Fruit fly (Drosophila melanogaster) whole organism, embryonic: ENCODE measurements around the gene CG32645.
A peak's percentile ranks its signal among the peaks of the same experiment; 100 is the strongest.

ENCODE experiments used
- Awh ChIP-seq: fragments of 200-800 bp; sonication (Bioruptor generic); IDR thresholded peaks from 2 replicates; pipeline ENCODE4, ENCODE4 v1.3.6; 2022; ENCODE audit warnings: missing biosample characterization, missing genetic modification characterization
- B-H2 ChIP-seq: fragments of 200-800 bp; sonication (Bioruptor generic); optimal IDR thresholded peaks from 2 replicates; lab custom pipeline; 2018; ENCODE audit warnings: missing biosample characterization, mild to moderate bottlenecking, missing genetic modification characterization
- BEAF-32 ChIP-seq: fragments of 200-800 bp; sonication (Bioruptor generic); optimal IDR thresholded peaks from 3 replicates; lab custom pipeline; 2017; ENCODE audit warnings: missing biosample characterization, missing genetic modification characterization, mild to moderate bottlenecking, moderate library complexity, missing genetic modification reagents
- CG11456 ChIP-seq: fragments of 200-800 bp; sonication (Bioruptor generic); IDR thresholded peaks from 3 replicates; pipeline ENCODE4 v1.3.6; 2022; ENCODE audit warnings: missing biosample characterization, missing genetic modification characterization
- CG11696 ChIP-seq: fragments of 200-800 bp; sonication (Bioruptor generic); IDR thresholded peaks from 2 replicates; pipeline ENCODE4 v1.3.6; 2022; ENCODE audit warnings: missing biosample characterization, missing genetic modification characterization
- CG14050 ChIP-seq: fragments of 200-800 bp; sonication (Bioruptor generic); IDR thresholded peaks from 3 replicates; pipeline ENCODE4 v1.3.6; 2022; ENCODE audit warnings: missing biosample characterization, missing genetic modification characterization
- CG15479 ChIP-seq: fragments of 200-800 bp; sonication (Bioruptor generic); optimal IDR thresholded peaks from 3 replicates; lab custom pipeline; 2019; ENCODE audit warnings: missing biosample characterization, mild to moderate bottlenecking, missing genetic modification characterization, moderate library complexity
- CG1647 ChIP-seq: fragments of 200-800 bp; sonication (Bioruptor generic); optimal IDR thresholded peaks from 3 replicates; lab custom pipeline; 2016; ENCODE audit warnings: missing biosample characterization, missing genetic modification characterization
- CG17328 ChIP-seq: fragments of 200-800 bp; sonication (Bioruptor generic); IDR thresholded peaks from 2 replicates; pipeline ENCODE4 v1.3.6; 2022; ENCODE audit warnings: missing biosample characterization, missing genetic modification characterization
- CG17359 ChIP-seq: fragments of 200-800 bp; sonication (Bioruptor generic); optimal IDR thresholded peaks from 3 replicates; lab custom pipeline; 2018; ENCODE audit warnings: missing biosample characterization, mild to moderate bottlenecking, missing genetic modification characterization, moderate library complexity
- CG17361 ChIP-seq: fragments of 200-800 bp; sonication (Bioruptor generic); IDR thresholded peaks from 3 replicates; pipeline ENCODE4 v1.3.6; 2022; ENCODE audit warnings: missing biosample characterization, missing genetic modification characterization
- CG2199 ChIP-seq: fragments of 200-800 bp; sonication (Bioruptor generic); IDR thresholded peaks from 3 replicates; pipeline ENCODE4 v1.3.6; 2022; ENCODE audit warnings: missing biosample characterization, missing genetic modification characterization
- CG30020 ChIP-seq: fragments of 200-800 bp; optimal IDR thresholded peaks from 2 replicates; lab custom pipeline; 2019; ENCODE audit warnings: missing biosample characterization, mild to moderate bottlenecking, missing genetic modification characterization, moderate library complexity
- CG30403 ChIP-seq: fragments of 200-800 bp; sonication (Bioruptor generic); optimal IDR thresholded peaks from 3 replicates; lab custom pipeline; 2016; ENCODE audit warnings: missing biosample characterization, missing genetic modification characterization
- CG32532 ChIP-seq: fragments of 200-800 bp; sonication (Bioruptor generic); IDR thresholded peaks from 2 replicates; pipeline ENCODE4 v1.3.6; 2022; ENCODE audit warnings: missing biosample characterization, missing genetic modification characterization
- CG4617 ChIP-seq: fragments of 200-800 bp; sonication (Bioruptor generic); optimal IDR thresholded peaks from 3 replicates; lab custom pipeline; 2016; ENCODE audit warnings: missing biosample characterization, missing genetic modification characterization, borderline replicate concordance
- CG5180 ChIP-seq: fragments of 200-800 bp; sonication (Bioruptor generic); optimal IDR thresholded peaks from 3 replicates; lab custom pipeline; 2017; ENCODE audit warnings: missing biosample characterization, missing genetic modification characterization, mild to moderate bottlenecking, moderate library complexity, missing genetic modification reagents
- CG6654 ChIP-seq: fragments of 200-800 bp; sonication (Bioruptor generic); optimal IDR thresholded peaks from 2 replicates; lab custom pipeline; 2017; ENCODE audit warnings: missing biosample characterization, mild to moderate bottlenecking, missing genetic modification characterization
- CG7357 ChIP-seq: fragments of 200-800 bp; sonication (Bioruptor generic); IDR thresholded peaks from 3 replicates; pipeline ENCODE4 v1.3.6; 2022; ENCODE audit warnings: missing biosample characterization, missing genetic modification characterization
- Eip74EF ChIP-seq, 2 experiments: fragments of 200-800 bp in 1 of 2; fragments of >200 bp in 1 of 2; sonication (Bioruptor generic) in 1 of 2; optimal IDR thresholded peaks; 2 replicates each; lab custom pipeline; 2017 to 2019; ENCODE audit warnings: missing biosample characterization in 2 of 2, missing genetic modification characterization in 2 of 2, mild to moderate bottlenecking in 1 of 2, moderate library complexity in 1 of 2
- MESR4 ChIP-seq: fragments of 200-800 bp; sonication (Bioruptor generic); optimal IDR thresholded peaks from 2 replicates; lab custom pipeline; 2018; ENCODE audit warnings: missing biosample characterization, mild to moderate bottlenecking, missing genetic modification characterization, moderate library complexity
- Meics ChIP-seq: fragments of 200-800 bp; sonication (Bioruptor generic); optimal IDR thresholded peaks from 2 replicates; lab custom pipeline; 2017; ENCODE audit warnings: missing biosample characterization, mild to moderate bottlenecking, missing genetic modification characterization
- NFAT ChIP-seq: fragments of 200-800 bp; sonication (Bioruptor generic); IDR thresholded peaks from 2 replicates; pipeline ENCODE4 v1.3.6; 2022; ENCODE audit warnings: missing biosample characterization, missing genetic modification characterization
- Nf-YC ChIP-seq: fragments of 200-800 bp; optimal IDR thresholded peaks from 3 replicates; lab custom pipeline; 2019; ENCODE audit warnings: missing biosample characterization, mild to moderate bottlenecking, missing genetic modification characterization, moderate library complexity
- Optix ChIP-seq: fragments of 200-800 bp; sonication (Bioruptor generic); IDR thresholded peaks from 3 replicates; pipeline ENCODE4 v1.3.6; 2022; ENCODE audit warnings: missing biosample characterization, missing genetic modification characterization
- Ravus ChIP-seq: fragments of 200-800 bp; sonication (Bioruptor generic); IDR thresholded peaks from 2 replicates; pipeline ENCODE4 v1.3.6; 2022; ENCODE audit warnings: missing biosample characterization, missing genetic modification characterization
- Sry-δ ChIP-seq: fragments of 200-800 bp; sonication (Bioruptor generic); optimal IDR thresholded peaks from 2 replicates; lab custom pipeline; 2016; ENCODE audit warnings: missing biosample characterization, missing genetic modification characterization
- Trl ChIP-seq, 3 experiments: fragments of >200 bp in 2 of 3; fragments of 200-800 bp in 1 of 3; sonication (Bioruptor generic) in 1 of 3; optimal IDR thresholded peaks; 2 replicates in 1 of 3; 3 replicates in 2 of 3; lab custom pipeline; 2016 to 2017; ENCODE audit warnings: missing biosample characterization in 1 of 3, missing genetic modification characterization in 1 of 3
- al ChIP-seq: fragments of 200-800 bp; sonication (Bioruptor generic); IDR thresholded peaks from 2 replicates; pipeline ENCODE4 v1.3.6; 2022; ENCODE audit warnings: missing biosample characterization, missing genetic modification characterization
- ap ChIP-seq: fragments of 200-800 bp; sonication (Bioruptor generic); IDR thresholded peaks from 2 replicates; pipeline ENCODE4 v1.3.6; 2022; ENCODE audit warnings: missing biosample characterization, missing genetic modification characterization
- ash1 ChIP-seq: fragments of 200-800 bp; sonication (Bioruptor generic); optimal IDR thresholded peaks from 2 replicates; lab custom pipeline; 2018; ENCODE audit warnings: missing biosample characterization, mild to moderate bottlenecking, missing genetic modification characterization
- bigmax ChIP-seq: fragments of 200-800 bp; sonication (Bioruptor generic); optimal IDR thresholded peaks from 2 replicates; lab custom pipeline; 2018; ENCODE audit warnings: missing biosample characterization, mild to moderate bottlenecking, missing genetic modification characterization
- cas ChIP-seq: fragments of 200-800 bp; sonication (Bioruptor generic); IDR thresholded peaks from 2 replicates; pipeline ENCODE4 v1.3.6; 2022; ENCODE audit warnings: missing biosample characterization, missing genetic modification characterization
- cato ChIP-seq: fragments of 200-800 bp; sonication (Bioruptor generic); optimal IDR thresholded peaks from 2 replicates; lab custom pipeline; 2016; ENCODE audit warnings: missing biosample characterization, missing genetic modification characterization, borderline replicate concordance
- chm ChIP-seq: fragments of 200-800 bp; sonication (Bioruptor generic); IDR thresholded peaks from 2 replicates; pipeline ENCODE4 v1.3.6; 2022; ENCODE audit warnings: missing biosample characterization, missing genetic modification characterization
- chn ChIP-seq: fragments of 200-800 bp; sonication (Bioruptor generic); optimal IDR thresholded peaks from 2 replicates; lab custom pipeline; 2016; ENCODE audit warnings: missing biosample characterization, missing genetic modification characterization
- fru ChIP-seq: fragments of >200 bp; optimal IDR thresholded peaks from 2 replicates; lab custom pipeline; 2017
- gsb-n ChIP-seq: fragments of 200-800 bp; sonication (Bioruptor generic); optimal IDR thresholded peaks from 3 replicates; lab custom pipeline; 2018; ENCODE audit warnings: missing biosample characterization, mild to moderate bottlenecking, missing genetic modification characterization
- ind ChIP-seq: fragments of 200-800 bp; sonication (Bioruptor generic); optimal IDR thresholded peaks from 3 replicates; lab custom pipeline; 2016; ENCODE audit warnings: missing biosample characterization, missing genetic modification characterization
- kay ChIP-seq: fragments of 200-800 bp; sonication (Bioruptor generic); optimal IDR thresholded peaks from 2 replicates; lab custom pipeline; 2016; ENCODE audit warnings: missing biosample characterization, missing genetic modification characterization
- mam ChIP-seq: fragments of 200-800 bp; sonication (Bioruptor generic); optimal IDR thresholded peaks from 3 replicates; lab custom pipeline; 2016; ENCODE audit warnings: missing biosample characterization, missing genetic modification characterization
- nau ChIP-seq: fragments of 200-800 bp; sonication (Bioruptor generic); optimal IDR thresholded peaks from 3 replicates; lab custom pipeline; 2017; ENCODE audit warnings: missing biosample characterization, mild to moderate bottlenecking, missing genetic modification characterization, missing genetic modification reagents
- nerfin-1 ChIP-seq: fragments of 200-800 bp; sonication (Bioruptor generic); optimal IDR thresholded peaks from 3 replicates; lab custom pipeline; 2019; ENCODE audit warnings: missing biosample characterization, mild to moderate bottlenecking, missing genetic modification characterization, moderate library complexity
- sens-2 ChIP-seq: fragments of 200-800 bp; sonication (Bioruptor generic); IDR thresholded peaks from 2 replicates; pipeline ENCODE4 v1.3.6; 2022; ENCODE audit warnings: missing biosample characterization, missing genetic modification characterization
- sima ChIP-seq: fragments of 200-800 bp; sonication (Bioruptor generic); optimal IDR thresholded peaks from 2 replicates; lab custom pipeline; 2016; ENCODE audit warnings: missing biosample characterization, missing genetic modification characterization
- sug ChIP-seq: fragments of 200-800 bp; optimal IDR thresholded peaks from 2 replicates; lab custom pipeline; 2019; ENCODE audit warnings: missing biosample characterization, mild to moderate bottlenecking, missing genetic modification characterization, moderate library complexity
- toy ChIP-seq: fragments of 200-800 bp; sonication (Bioruptor generic); IDR thresholded peaks from 2 replicates; pipeline ENCODE4 v1.3.6; 2022; ENCODE audit warnings: missing biosample characterization, missing genetic modification characterization
- trem ChIP-seq: fragments of 200-800 bp; optimal IDR thresholded peaks from 3 replicates; lab custom pipeline; 2019; ENCODE audit warnings: missing biosample characterization, mild to moderate bottlenecking, missing genetic modification characterization, moderate library complexity
- trh ChIP-seq: fragments of 200-800 bp; sonication (Bioruptor generic); optimal IDR thresholded peaks from 2 replicates; lab custom pipeline; 2016; ENCODE audit warnings: missing biosample characterization, missing genetic modification characterization
- vvl ChIP-seq: fragments of 200-800 bp; sonication (Bioruptor generic); IDR thresholded peaks from 2 replicates; pipeline ENCODE4 v1.3.6; 2022; ENCODE audit warnings: missing biosample characterization, missing genetic modification characterization
- z ChIP-seq: fragments of 200-800 bp; sonication (Bioruptor generic); IDR thresholded peaks from 3 replicates; pipeline ENCODE4 v1.3.6; 2022; ENCODE audit warnings: missing biosample characterization, missing genetic modification characterization

CG32645 gene

dm6 chrX:13099919-13100318 lies 39.1 kb upstream of the CG32645 start (continued):
- peak; percentile 94 for TF ChIP-seq CG32532 (GFP tag; lab: Robert Waterston, UW)
- TF ChIP-seq vvl (GFP tag; lab: Robert Waterston, UW), result peak; percentile 92
- TF ChIP-seq CG30403 (GFP tag; lab: Kevin White, UChicago), result peak; percentile 75
- peak; percentile 87 for TF ChIP-seq chm (GFP tag; lab: Robert Waterston, UW)
- TF ChIP-seq CG11456 (GFP tag; lab: Robert Waterston, UW), result peak; percentile 91
- TF ChIP-seq chn (GFP tag; lab: Kevin White, UChicago), result no peak
- TF ChIP-seq CG14050 (GFP tag; lab: Robert Waterston, UW), result peak; percentile 85
- TF ChIP-seq CG11696 (GFP tag; lab: Robert Waterston, UW), result peak; percentile 83
- TF ChIP-seq ap (GFP tag; lab: Robert Waterston, UW), result peak; percentile 85
- TF ChIP-seq Ravus (GFP tag; lab: Robert Waterston, UW), result peak; percentile 57
- peak; percentile 43 for TF ChIP-seq cato (GFP tag; lab: Kevin White, UChicago)
- peak; percentile 67 for TF ChIP-seq Optix (GFP tag; lab: Robert Waterston, UW)
- no peak for TF ChIP-seq Trl (optimal IDR thresholded peaks at IDR 0.05; lab: Kevin White, UChicago)
- TF ChIP-seq Trl (GFP tag; optimal IDR thresholded peaks at IDR 0.05; lab: Kevin White, UChicago), result no peak
- TF ChIP-seq CG4617, result peak; percentile 15
- TF ChIP-seq Awh, result peak; percentile 83; the same call in 1 of the 2 replicates
- peak; percentile 16 for TF ChIP-seq CG30020
- TF ChIP-seq fru (lab: Kevin White, UChicago), result no peak
- TF ChIP-seq sima (GFP tag; lab: Kevin White, UChicago), result no peak
- TF ChIP-seq bigmax (GFP tag; lab: Kevin White, UChicago), result no peak
- peak; percentile 83 for TF ChIP-seq CG7357 (GFP tag; lab: Robert Waterston, UW)
- peak; percentile 84 for TF ChIP-seq CG17328 (GFP tag; lab: Robert Waterston, UW)
- TF ChIP-seq NFAT (GFP tag; lab: Robert Waterston, UW), result peak; percentile 91
- peak; percentile 76 for TF ChIP-seq B-H2
- no peak for TF ChIP-seq gsb-n (tag; lab: Kevin White, UChicago)
- peak; percentile 74 for TF ChIP-seq kay (GFP tag; lab: Kevin White, UChicago)
- TF ChIP-seq Meics, result peak; percentile 86
- TF ChIP-seq sens-2 (GFP tag; lab: Robert Waterston, UW), result peak; percentile 74; the same call in 1 of the 2 replicates
- TF ChIP-seq nerfin-1 (tag; lab: Kevin White, UChicago), result peak; percentile 45
- TF ChIP-seq CG15479 (GFP tag; lab: Kevin White, UChicago), result no peak
- no peak for TF ChIP-seq CG1647 (GFP tag; lab: Kevin White, UChicago)
- no peak for TF ChIP-seq BEAF-32
- peak; percentile 85 for TF ChIP-seq CG17359 (tag; lab: Kevin White, UChicago)
- TF ChIP-seq mam (GFP tag; lab: Kevin White, UChicago), result peak; percentile 26
- TF ChIP-seq toy (GFP tag; lab: Robert Waterston, UW), result peak; percentile 61; the same call in 1 of the 2 replicates
- peak; percentile 79 for TF ChIP-seq CG17361 (GFP tag; lab: Robert Waterston, UW)
- 0 out of 3 replicates have a peak, but pooled peaks have one; percentile 28 for TF ChIP-seq z (GFP tag; lab: Robert Waterston, UW)
- TF ChIP-seq CG6654 (GFP tag; lab: Kevin White, UChicago), result peak; percentile 65
- TF ChIP-seq ind, result peak; percentile 80
- TF ChIP-seq Sry-δ (GFP tag; lab: Kevin White, UChicago), result no peak
- TF ChIP-seq nau (GFP tag; lab: Kevin White, UChicago), result peak; percentile 51
- peak; percentile 70 for TF ChIP-seq Nf-YC (tag; lab: Kevin White, UChicago)
- peak; percentile 10 for TF ChIP-seq trem (tag; lab: Kevin White, UChicago)
- TF ChIP-seq sug, result peak; percentile 77
- no peak for TF ChIP-seq ash1 (GFP tag; lab: Kevin White, UChicago)
- TF ChIP-seq trh (GFP tag; lab: Kevin White, UChicago), result peak; percentile 5
- peak in 1 of 2 experiments; percentile 42 for TF ChIP-seq Eip74EF (GFP tag; optimal IDR thresholded peaks at IDR 0.05; lab: Kevin White, UChicago)
- TF ChIP-seq CG2199 (GFP tag; lab: Robert Waterston, UW), result peak; percentile 64; the same call in 1 of the 3 replicates
- no peak for TF ChIP-seq MESR4 (GFP tag; lab: Kevin White, UChicago)
- TF ChIP-seq al (GFP tag; lab: Robert Waterston, UW), result peak; percentile 90
- peak; percentile 69; the same call in 1 of the 2 replicates for TF ChIP-seq cas (GFP tag; lab: Robert Waterston, UW)
- peak; percentile 36 for TF ChIP-seq CG5180
